Worm (Caenorhabditis elegans): Measurements from ENCODE around the gene acr-16.

ce11 chrV:8608483-8608882 is 47.5 kb downstream of the acr-16 start:
- TF ChIP-seq tbx-7 (tag; optimal IDR thresholded peaks at IDR 0.05) = no peak
- TF ChIP-seq unc-55 (GFP tag; optimal IDR thresholded peaks at IDR 0.05) = no peak
- no peak for TF ChIP-seq dmd-4 (tag; optimal IDR thresholded peaks at IDR 0.05; ENCODE audit: borderline replicate concordance)
- no peak for TF ChIP-seq tbx-2 (tag; optimal IDR thresholded peaks at IDR 0.05)
- TF ChIP-seq ceh-45 (GFP tag; IDR thresholded peaks at IDR 0.05) = no peak
- no peak for TF ChIP-seq lim-6 (tag; optimal IDR thresholded peaks at IDR 0.05)
- no peak for TF ChIP-seq nhr-232 (tag; optimal IDR thresholded peaks at IDR 0.05)
- no peak for TF ChIP-seq pqm-1 (tag; optimal IDR thresholded peaks at IDR 0.05)
- TF ChIP-seq F13H6.1 (tag; optimal IDR thresholded peaks at IDR 0.05) = no peak
- TF ChIP-seq unc-3 (GFP tag; conservative IDR thresholded peaks at IDR 0.05) = no peak
- TF ChIP-seq unc-3 (tag; optimal IDR thresholded peaks at IDR 0.05) = no peak
- no peak for TF ChIP-seq odd-2 (tag; optimal IDR thresholded peaks at IDR 0.05)
- TF ChIP-seq pros-1 (tag; optimal IDR thresholded peaks at IDR 0.05) = no peak
- TF ChIP-seq ama-1 (optimal IDR thresholded peaks at IDR 0.05) = no peak
- no peak for TF ChIP-seq pha-4 (tag; optimal IDR thresholded peaks at IDR 0.05)

All from whole organism, late embryonic.